Worm (Caenorhabditis elegans) whole organism, L2 larva: ENCODE data around the gene fbxa-190.

Experiments
- F13H6.1 ChIP-seq: sonication (generic microtip); optimal IDR thresholded peaks from 2 replicates; lab custom pipeline; 2016; ENCODE audit warnings: missing genetic modification characterization, missing compliant biosample characterization
- ama-1 ChIP-seq: fragments of 150-350 bp; optimal IDR thresholded peaks from 2 replicates; lab custom pipeline; 2018; ENCODE audit warnings: inconsistent platforms
- lin-11 ChIP-seq: fragments of 150-350 bp; sonication (generic microtip); optimal IDR thresholded peaks from 2 replicates; lab custom pipeline; 2014; ENCODE audit warnings: missing biosample characterization, missing genetic modification characterization, inconsistent platforms, mixed read lengths
- lin-13 ChIP-seq: fragments of 150-350 bp; optimal IDR thresholded peaks from 2 replicates; lab custom pipeline; 2014; ENCODE audit warnings: missing biosample characterization, missing genetic modification reagents, missing genetic modification characterization
- nhr-25 ChIP-seq: fragments of 150-350 bp; sonication (generic microtip); optimal IDR thresholded peaks from 3 replicates; lab custom pipeline; 2014; ENCODE audit warnings: missing biosample characterization, missing genetic modification characterization
- sem-4 ChIP-seq: fragments of 150-350 bp; optimal IDR thresholded peaks from 2 replicates; lab custom pipeline; 2014; ENCODE audit warnings: missing biosample characterization, missing genetic modification reagents, missing genetic modification characterization

DNA sequence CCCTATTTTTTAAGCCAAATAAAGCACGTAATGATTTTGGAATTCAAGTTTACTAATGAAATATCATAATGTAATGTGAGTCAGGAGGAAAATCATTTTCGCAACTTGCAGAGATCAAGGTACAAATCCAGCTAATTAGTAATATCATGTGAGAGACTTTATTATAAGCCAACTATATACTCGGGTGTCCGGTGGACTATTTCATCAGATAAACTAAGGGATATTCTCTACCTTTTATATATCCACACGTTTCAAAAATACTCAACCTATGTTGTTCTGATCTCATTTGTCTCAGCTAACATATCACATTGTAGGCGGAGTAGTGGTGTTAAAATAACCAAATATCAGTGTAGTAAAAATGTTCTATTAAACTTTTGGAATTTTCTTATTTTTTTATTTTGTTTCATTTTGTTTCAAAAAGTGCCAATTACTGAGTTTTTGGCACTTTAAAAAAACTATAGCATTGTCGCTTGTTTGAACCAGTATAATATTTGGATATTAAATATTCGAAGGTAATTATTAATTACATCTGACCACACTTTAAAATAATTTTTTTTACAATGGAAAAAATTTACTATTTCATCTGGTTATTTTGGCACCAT, 17.7 kb downstream of the fbxa-190 start:
- no peak for TF ChIP-seq lin-11 (tag; lab: Kevin White, UChicago)
- peak; percentile 85 for TF ChIP-seq F13H6.1 (tag; lab: Kevin White, UChicago)
- TF ChIP-seq nhr-25 (tag; lab: Kevin White, UChicago): peak; percentile 95
- TF ChIP-seq lin-13 (GFP tag; lab: Kevin White, UChicago): peak; percentile 93
- no peak for TF ChIP-seq ama-1 (lab: Kevin White, UChicago)
- peak; percentile 94 for TF ChIP-seq sem-4 (tag; lab: Kevin White, UChicago)
